Fruit fly (Drosophila melanogaster) whole organism, embryonic: Measurements from ENCODE around the gene Or85a.
A peak's percentile ranks its signal among the peaks of the same experiment; 100 is the strongest.

Experiments
- Atf6 ChIP-seq: fragments of 200-800 bp; sonication (Bioruptor generic); IDR thresholded peaks from 2 replicates; pipeline ENCODE4 v1.3.6; 2022; ENCODE audit warnings: missing biosample characterization, missing genetic modification characterization
- B-H2 ChIP-seq: fragments of 200-800 bp; sonication (Bioruptor generic); optimal IDR thresholded peaks from 2 replicates; lab custom pipeline; 2018; ENCODE audit warnings: missing biosample characterization, mild to moderate bottlenecking, missing genetic modification characterization
- BEAF-32 ChIP-seq: fragments of 200-800 bp; sonication (Bioruptor generic); optimal IDR thresholded peaks from 3 replicates; lab custom pipeline; 2017; ENCODE audit warnings: missing biosample characterization, missing genetic modification characterization, mild to moderate bottlenecking, moderate library complexity, missing genetic modification reagents
- CG1024 ChIP-seq: fragments of 200-800 bp; sonication (Bioruptor generic); IDR thresholded peaks from 2 replicates; pipeline ENCODE4 v1.3.6; 2022; ENCODE audit warnings: missing biosample characterization, missing genetic modification characterization
- CG10274 ChIP-seq: fragments of 200-800 bp; sonication (Bioruptor generic); optimal IDR thresholded peaks from 3 replicates; lab custom pipeline; 2017; ENCODE audit warnings: missing biosample characterization, mild to moderate bottlenecking, missing genetic modification characterization
- CG10366 ChIP-seq: fragments of 200-800 bp; sonication (Bioruptor generic); IDR thresholded peaks from 2 replicates; pipeline ENCODE4 v1.3.6; 2022; ENCODE audit warnings: missing biosample characterization, missing genetic modification characterization
- CG12155 ChIP-seq: fragments of 200-800 bp; sonication (Bioruptor generic); optimal IDR thresholded peaks from 3 replicates; lab custom pipeline; 2016; ENCODE audit warnings: missing biosample characterization, missing genetic modification characterization
- CG15269 ChIP-seq: fragments of 200-800 bp; sonication (Bioruptor generic); optimal IDR thresholded peaks from 2 replicates; lab custom pipeline; 2018; ENCODE audit warnings: missing biosample characterization, mild to moderate bottlenecking, missing genetic modification characterization, moderate library complexity
- CG17361 ChIP-seq: fragments of 200-800 bp; sonication (Bioruptor generic); IDR thresholded peaks from 3 replicates; pipeline ENCODE4 v1.3.6; 2022; ENCODE audit warnings: missing biosample characterization, missing genetic modification characterization
- CG17612 ChIP-seq: fragments of 200-800 bp; sonication (Bioruptor generic); IDR thresholded peaks from 2 replicates; pipeline ENCODE4 v1.3.6; 2022; ENCODE audit warnings: missing biosample characterization, missing genetic modification characterization
- CG17802 ChIP-seq: fragments of 200-800 bp; sonication (Bioruptor generic); optimal IDR thresholded peaks from 2 replicates; lab custom pipeline; 2018; ENCODE audit warnings: missing biosample characterization, mild to moderate bottlenecking, missing genetic modification characterization, moderate library complexity
- CG31224 ChIP-seq: fragments of 200-800 bp; sonication (Bioruptor generic); IDR thresholded peaks from 2 replicates; pipeline ENCODE4 v1.3.6; 2022; ENCODE audit warnings: missing biosample characterization, missing genetic modification characterization
- CG3281 ChIP-seq: fragments of 200-800 bp; sonication (Bioruptor generic); optimal IDR thresholded peaks from 3 replicates; lab custom pipeline; 2017; ENCODE audit warnings: missing biosample characterization, mild to moderate bottlenecking, missing genetic modification characterization
- CG34422 ChIP-seq: fragments of 200-800 bp; sonication (Bioruptor generic); IDR thresholded peaks from 3 replicates; pipeline ENCODE4 v1.3.6; 2022; ENCODE audit warnings: missing biosample characterization, missing genetic modification characterization
- CG4328 ChIP-seq: fragments of 200-800 bp; sonication (Bioruptor generic); optimal IDR thresholded peaks from 3 replicates; lab custom pipeline; 2017; ENCODE audit warnings: missing biosample characterization, missing genetic modification reagents, missing genetic modification characterization
- CG4617 ChIP-seq: fragments of 200-800 bp; sonication (Bioruptor generic); optimal IDR thresholded peaks from 3 replicates; lab custom pipeline; 2016; ENCODE audit warnings: missing biosample characterization, missing genetic modification characterization, borderline replicate concordance
- CG4820 ChIP-seq: fragments of 200-800 bp; sonication (Bioruptor generic); optimal IDR thresholded peaks from 3 replicates; lab custom pipeline; 2016; ENCODE audit warnings: missing biosample characterization, missing genetic modification characterization
- CG5245 ChIP-seq: fragments of 200-800 bp; sonication (Bioruptor generic); optimal IDR thresholded peaks from 3 replicates; lab custom pipeline; 2016; ENCODE audit warnings: missing biosample characterization, missing genetic modification characterization
- CG5953 ChIP-seq: fragments of 200-800 bp; sonication (Bioruptor generic); IDR thresholded peaks from 2 replicates; pipeline ENCODE4 v1.3.6; 2022; ENCODE audit warnings: missing biosample characterization, missing genetic modification characterization
- CG6813 ChIP-seq: fragments of 200-800 bp; sonication (Bioruptor generic); optimal IDR thresholded peaks from 2 replicates; lab custom pipeline; 2017; ENCODE audit warnings: missing biosample characterization, missing genetic modification characterization, mild to moderate bottlenecking, moderate library complexity, missing genetic modification reagents
- CG7271 ChIP-seq: fragments of 200-800 bp; sonication (Bioruptor generic); optimal IDR thresholded peaks from 2 replicates; lab custom pipeline; 2018; ENCODE audit warnings: missing biosample characterization, mild to moderate bottlenecking, missing genetic modification characterization, moderate library complexity
- CG8089 ChIP-seq: fragments of 200-800 bp; sonication (Bioruptor generic); optimal IDR thresholded peaks from 3 replicates; lab custom pipeline; 2016; ENCODE audit warnings: missing biosample characterization, missing genetic modification characterization
- D ChIP-seq, 2 experiments: fragments of 200-800 bp in 1 of 2; fragments of >200 bp in 1 of 2; sonication (Bioruptor generic) in 1 of 2; optimal IDR thresholded peaks; 2 replicates in 1 of 2; 3 replicates in 1 of 2; lab custom pipeline; 2017; ENCODE audit warnings: mild to moderate bottlenecking in 1 of 2, missing biosample characterization in 1 of 2, missing genetic modification characterization in 1 of 2, missing genetic modification reagents in 1 of 2
- D19A ChIP-seq: fragments of 200-800 bp; optimal IDR thresholded peaks from 3 replicates; lab custom pipeline; 2019; ENCODE audit warnings: missing biosample characterization, mild to moderate bottlenecking, missing genetic modification characterization, moderate library complexity
- Deaf1 ChIP-seq: fragments of 200-800 bp; optimal IDR thresholded peaks from 3 replicates; lab custom pipeline; 2019; ENCODE audit warnings: missing biosample characterization, mild to moderate bottlenecking, missing genetic modification characterization, moderate library complexity
- Gsc ChIP-seq: fragments of 200-800 bp; sonication (Bioruptor generic); IDR thresholded peaks from 2 replicates; pipeline ENCODE4 v1.3.6; 2022; ENCODE audit warnings: missing biosample characterization, missing genetic modification characterization
- Gug ChIP-seq: fragments of 200-800 bp; sonication (Bioruptor generic); IDR thresholded peaks from 4 replicates; pipeline ENCODE4 v1.3.6; 2022; ENCODE audit warnings: missing biosample characterization, missing genetic modification characterization
- H15 ChIP-seq: fragments of 200-800 bp; sonication (Bioruptor generic); IDR thresholded peaks from 3 replicates; pipeline ENCODE4 v1.3.6; 2022; ENCODE audit warnings: missing biosample characterization, missing genetic modification characterization
- HLH4C ChIP-seq: fragments of 200-800 bp; sonication (Bioruptor generic); IDR thresholded peaks from 3 replicates; pipeline ENCODE4 v1.3.6; 2022; ENCODE audit warnings: missing biosample characterization, missing genetic modification characterization; ENCODE audit not compliant: partially characterized antibody
- Kr ChIP-seq: fragments of 200-800 bp; sonication (Bioruptor generic); optimal IDR thresholded peaks from 2 replicates; lab custom pipeline; 2017; ENCODE audit warnings: missing biosample characterization, mild to moderate bottlenecking, missing genetic modification characterization
- MBD-R2 ChIP-seq: fragments of 200-800 bp; sonication (Bioruptor generic); IDR thresholded peaks from 2 replicates; pipeline ENCODE4 v1.3.6; 2022; ENCODE audit warnings: missing biosample characterization, missing genetic modification characterization
- NC2α ChIP-seq: fragments of 200-800 bp; sonication (Bioruptor generic); optimal IDR thresholded peaks from 2 replicates; lab custom pipeline; 2016; ENCODE audit warnings: missing biosample characterization, missing genetic modification characterization
- Pdp1 ChIP-seq, 2 experiments: fragments of 200-800 bp; sonication (Bioruptor generic); optimal IDR thresholded peaks; 3 replicates each; lab custom pipeline; 2016; ENCODE audit warnings: missing biosample characterization in 2 of 2, missing genetic modification characterization in 2 of 2, mild to moderate bottlenecking in 1 of 2, moderate library complexity in 1 of 2
- Ravus ChIP-seq: fragments of 200-800 bp; sonication (Bioruptor generic); IDR thresholded peaks from 2 replicates; pipeline ENCODE4 v1.3.6; 2022; ENCODE audit warnings: missing biosample characterization, missing genetic modification characterization
- Six4 ChIP-seq: fragments of 200-800 bp; sonication (Bioruptor generic); optimal IDR thresholded peaks from 2 replicates; lab custom pipeline; 2016; ENCODE audit warnings: missing biosample characterization, missing genetic modification characterization
- ara ChIP-seq: fragments of 200-800 bp; sonication (Bioruptor generic); IDR thresholded peaks from 2 replicates; pipeline ENCODE4 v1.3.6; 2022; ENCODE audit warnings: missing biosample characterization, missing genetic modification characterization
- ato ChIP-seq: fragments of 200-800 bp; sonication (Bioruptor generic); IDR thresholded peaks from 2 replicates; pipeline ENCODE4 v1.3.6; 2022; ENCODE audit warnings: missing biosample characterization, missing genetic modification characterization; ENCODE audit not compliant: partially characterized antibody
- az2 ChIP-seq: fragments of 200-800 bp; sonication (Bioruptor generic); optimal IDR thresholded peaks from 3 replicates; lab custom pipeline; 2016; ENCODE audit warnings: missing biosample characterization, missing genetic modification characterization
- cato ChIP-seq: fragments of 200-800 bp; sonication (Bioruptor generic); optimal IDR thresholded peaks from 2 replicates; lab custom pipeline; 2016; ENCODE audit warnings: missing biosample characterization, missing genetic modification characterization, borderline replicate concordance
- ftz-f1 ChIP-seq: fragments of 200-800 bp; sonication (Bioruptor generic); optimal IDR thresholded peaks from 2 replicates; lab custom pipeline; 2016; ENCODE audit warnings: missing biosample characterization, missing genetic modification characterization
- gcm ChIP-seq: fragments of 200-800 bp; sonication (Bioruptor generic); optimal IDR thresholded peaks from 2 replicates; lab custom pipeline; 2019; ENCODE audit warnings: missing biosample characterization, mild to moderate bottlenecking, missing genetic modification characterization, moderate library complexity
- gt ChIP-seq: fragments of 200-800 bp; sonication (Bioruptor generic); IDR thresholded peaks from 2 replicates; pipeline ENCODE4 v1.3.6; 2022; ENCODE audit warnings: missing biosample characterization, missing genetic modification characterization
- kah ChIP-seq: fragments of 200-800 bp; sonication (Bioruptor generic); optimal IDR thresholded peaks from 2 replicates; lab custom pipeline; 2018; ENCODE audit warnings: missing biosample characterization, mild to moderate bottlenecking, missing genetic modification characterization
- lilli ChIP-seq: fragments of 200-800 bp; sonication (Bioruptor generic); optimal IDR thresholded peaks from 3 replicates; lab custom pipeline; 2016; ENCODE audit warnings: missing biosample characterization, missing genetic modification characterization
- pfk ChIP-seq: fragments of 200-800 bp; sonication (Bioruptor generic); optimal IDR thresholded peaks from 2 replicates; lab custom pipeline; 2018; ENCODE audit warnings: missing biosample characterization, mild to moderate bottlenecking, missing genetic modification characterization, moderate library complexity
- run ChIP-seq: fragments of 200-800 bp; sonication (Bioruptor generic); optimal IDR thresholded peaks from 3 replicates; lab custom pipeline; 2018; ENCODE audit warnings: missing biosample characterization, mild to moderate bottlenecking, missing genetic modification characterization
- sim ChIP-seq: fragments of 200-800 bp; sonication (Bioruptor generic); IDR thresholded peaks from 2 replicates; pipeline ENCODE4 v1.3.6; 2022; ENCODE audit warnings: missing biosample characterization, missing genetic modification characterization
- slp2 ChIP-seq: fragments of 200-800 bp; sonication (Bioruptor generic); optimal IDR thresholded peaks from 2 replicates; lab custom pipeline; 2016; ENCODE audit warnings: missing biosample characterization, missing genetic modification characterization
- sob ChIP-seq: fragments of 200-800 bp; sonication (Bioruptor generic); IDR thresholded peaks from 2 replicates; pipeline ENCODE4 v1.3.6; 2022; ENCODE audit warnings: missing biosample characterization, missing genetic modification characterization
- tio ChIP-seq: fragments of 200-800 bp; sonication (Bioruptor generic); optimal IDR thresholded peaks from 2 replicates; lab custom pipeline; 2017; ENCODE audit warnings: missing biosample characterization, missing genetic modification characterization, inconsistent platforms
- wor ChIP-seq: fragments of 200-800 bp; sonication (Bioruptor generic); IDR thresholded peaks from 2 replicates; pipeline ENCODE4 v1.3.6; 2022; ENCODE audit warnings: missing biosample characterization, missing genetic modification characterization

Gene Or85a

dm6 chr3R:8355579-8355978 is 34.0 kb downstream of the Or85a start (continued):
- peak; percentile 95 for TF ChIP-seq CG12155 (GFP tag; lab: Kevin White, UChicago)
- TF ChIP-seq CG10274 (GFP tag; lab: Kevin White, UChicago), result peak; percentile 77
- peak; percentile 88 for TF ChIP-seq run (tag; lab: Kevin White, UChicago)
- peak; percentile 92 for TF ChIP-seq CG5245 (GFP tag; lab: Kevin White, UChicago)
- TF ChIP-seq D19A, result peak; percentile 82
- TF ChIP-seq CG17361, result peak; percentile 83
- peak; percentile 90 for TF ChIP-seq Gug (GFP tag; lab: Robert Waterston, UW)
- no peak for TF ChIP-seq HLH4C
- peak; percentile 83 for TF ChIP-seq cato (GFP tag; lab: Kevin White, UChicago)
- peak; percentile 93 for TF ChIP-seq CG6813
- TF ChIP-seq Six4 (GFP tag; lab: Kevin White, UChicago), result peak; percentile 91
- TF ChIP-seq B-H2 (GFP tag; lab: Kevin White, UChicago), result peak; percentile 90
- peak; percentile 81 for TF ChIP-seq wor
- peak; percentile 96 for TF ChIP-seq tio (GFP tag; lab: Kevin White, UChicago)
- TF ChIP-seq NC2α (GFP tag; lab: Kevin White, UChicago), result peak; percentile 84
- TF ChIP-seq slp2 (GFP tag; lab: Kevin White, UChicago), result peak; percentile 96
- peak; percentile 95 for TF ChIP-seq CG15269 (tag; lab: Kevin White, UChicago)
- TF ChIP-seq ftz-f1, result peak; percentile 94
- peak; percentile 87 for TF ChIP-seq CG17612 (GFP tag; lab: Robert Waterston, UW)
- peak; percentile 96 for TF ChIP-seq CG3281 (GFP tag; lab: Kevin White, UChicago)
- peak; percentile 96 for TF ChIP-seq Pdp1 (GFP tag; optimal IDR thresholded peaks at IDR 0.05; lab: Kevin White, UChicago)
- peak; percentile 89 for TF ChIP-seq CG8089 (GFP tag; lab: Kevin White, UChicago)
- peak; percentile 93 for TF ChIP-seq CG31224 (GFP tag; lab: Robert Waterston, UW)
- peak; percentile 66 for TF ChIP-seq Gsc (GFP tag; lab: Robert Waterston, UW)
- peak; percentile 90 for TF ChIP-seq MBD-R2 (GFP tag; lab: Robert Waterston, UW)
- TF ChIP-seq D (optimal IDR thresholded peaks at IDR 0.05; lab: Kevin White, UChicago), result no peak
- TF ChIP-seq D (GFP tag; optimal IDR thresholded peaks at IDR 0.05; lab: Kevin White, UChicago), result peak; percentile 88
- TF ChIP-seq CG4820 (GFP tag; lab: Kevin White, UChicago), result peak; percentile 87
- peak; percentile 83 for TF ChIP-seq gcm
- TF ChIP-seq az2 (GFP tag; lab: Kevin White, UChicago), result peak; percentile 95
- TF ChIP-seq sim (GFP tag; lab: Robert Waterston, UW), result peak; percentile 82
- TF ChIP-seq CG10366 (GFP tag; lab: Robert Waterston, UW), result peak; percentile 94
- peak; percentile 90 for TF ChIP-seq CG5953
- peak; percentile 92 for TF ChIP-seq CG34422
- TF ChIP-seq Ravus (GFP tag; lab: Robert Waterston, UW), result peak; percentile 91
- TF ChIP-seq pfk (GFP tag; lab: Kevin White, UChicago), result no peak
- TF ChIP-seq Deaf1 (tag; lab: Kevin White, UChicago), result peak; percentile 73
- peak; percentile 98 for TF ChIP-seq lilli (GFP tag; lab: Kevin White, UChicago)
- no peak for TF ChIP-seq ato (GFP tag; lab: Robert Waterston, UW)
- peak; percentile 68 for TF ChIP-seq CG4328 (GFP tag; lab: Kevin White, UChicago)
- peak; percentile 78 for TF ChIP-seq ara
- TF ChIP-seq gt (GFP tag; lab: Robert Waterston, UW), result peak; percentile 69; the same call in 1 of the 2 replicates
- TF ChIP-seq CG1024 (GFP tag; lab: Robert Waterston, UW), result peak; percentile 73
- TF ChIP-seq kah, result peak; percentile 44
- peak; percentile 97 for TF ChIP-seq sob (GFP tag; lab: Robert Waterston, UW)
- no peak for TF ChIP-seq Kr (GFP tag; lab: Kevin White, UChicago)
- TF ChIP-seq CG4617 (GFP tag; lab: Kevin White, UChicago), result peak; percentile 79
- peak; percentile 97 for TF ChIP-seq Atf6
- peak; percentile 72 for TF ChIP-seq CG17802 (tag; lab: Kevin White, UChicago)
- no peak for TF ChIP-seq BEAF-32 (GFP tag; lab: Kevin White, UChicago)
- TF ChIP-seq CG7271, result peak; percentile 37
- peak; percentile 90 for TF ChIP-seq H15 (GFP tag; lab: Robert Waterston, UW)
